Fruit fly (Drosophila melanogaster) whole organism, embryonic: ENCODE measurements around the gene Pvf2.

Experiments
- ATbp ChIP-seq: fragments of 200-800 bp; sonication (Bioruptor generic); optimal IDR thresholded peaks from 2 replicates; lab custom pipeline; 2017; ENCODE audit warnings: missing biosample characterization, mild to moderate bottlenecking, missing genetic modification characterization, missing genetic modification reagents
- CG10274 ChIP-seq: fragments of 200-800 bp; sonication (Bioruptor generic); optimal IDR thresholded peaks from 3 replicates; lab custom pipeline; 2017; ENCODE audit warnings: missing biosample characterization, mild to moderate bottlenecking, missing genetic modification characterization
- CG10959 ChIP-seq: fragments of 200-800 bp; sonication (Bioruptor generic); IDR thresholded peaks from 2 replicates; pipeline ENCODE4 v1.3.6; 2022; ENCODE audit warnings: missing biosample characterization, missing genetic modification characterization
- CG11723 ChIP-seq: fragments of 200-800 bp; sonication (Bioruptor generic); optimal IDR thresholded peaks from 2 replicates; lab custom pipeline; 2017; ENCODE audit warnings: missing biosample characterization, mild to moderate bottlenecking, missing genetic modification characterization
- CG12071 ChIP-seq: fragments of 200-800 bp; sonication (Bioruptor generic); optimal IDR thresholded peaks from 3 replicates; lab custom pipeline; 2018; ENCODE audit warnings: missing biosample characterization, mild to moderate bottlenecking, missing genetic modification characterization
- CG12391 ChIP-seq: fragments of 200-800 bp; sonication (Bioruptor generic); optimal IDR thresholded peaks from 3 replicates; lab custom pipeline; 2018; ENCODE audit warnings: missing biosample characterization, mild to moderate bottlenecking, missing genetic modification characterization, moderate library complexity
- CG13296 ChIP-seq: fragments of 200-800 bp; sonication (Bioruptor generic); optimal IDR thresholded peaks from 3 replicates; lab custom pipeline; 2018; ENCODE audit warnings: missing biosample characterization, mild to moderate bottlenecking, missing genetic modification characterization
- CG15269 ChIP-seq: fragments of 200-800 bp; sonication (Bioruptor generic); optimal IDR thresholded peaks from 2 replicates; lab custom pipeline; 2018; ENCODE audit warnings: missing biosample characterization, mild to moderate bottlenecking, missing genetic modification characterization, moderate library complexity
- CG15696 ChIP-seq: fragments of 200-800 bp; sonication (Bioruptor generic); optimal IDR thresholded peaks from 2 replicates; lab custom pipeline; 2019; ENCODE audit warnings: missing biosample characterization, mild to moderate bottlenecking, missing genetic modification characterization, moderate library complexity
- CG16863 ChIP-seq: fragments of 200-800 bp; sonication (Bioruptor generic); optimal IDR thresholded peaks from 3 replicates; lab custom pipeline; 2016; ENCODE audit warnings: missing biosample characterization, missing genetic modification characterization
- CG17829 ChIP-seq: fragments of 200-800 bp; optimal IDR thresholded peaks from 2 replicates; lab custom pipeline; 2019; ENCODE audit warnings: missing biosample characterization, mild to moderate bottlenecking, missing genetic modification characterization, moderate library complexity
- CG18599 ChIP-seq: fragments of 200-800 bp; sonication (Bioruptor generic); optimal IDR thresholded peaks from 3 replicates; lab custom pipeline; 2017; ENCODE audit warnings: missing biosample characterization, missing genetic modification characterization, mild to moderate bottlenecking, moderate library complexity, missing genetic modification reagents
- CG2199 ChIP-seq: fragments of 200-800 bp; sonication (Bioruptor generic); IDR thresholded peaks from 3 replicates; pipeline ENCODE4 v1.3.6; 2022; ENCODE audit warnings: missing biosample characterization, missing genetic modification characterization
- CG32772 ChIP-seq: fragments of 200-800 bp; sonication (Bioruptor generic); IDR thresholded peaks from 2 replicates; pipeline ENCODE4 v1.3.6; 2022; ENCODE audit warnings: missing biosample characterization, missing genetic modification characterization
- CG34224 ChIP-seq: fragments of 200-800 bp; sonication (Bioruptor generic); IDR thresholded peaks from 3 replicates; pipeline ENCODE4 v1.3.6; 2022; ENCODE audit warnings: missing biosample characterization, missing genetic modification characterization; ENCODE audit not compliant: partially characterized antibody
- CG3995 ChIP-seq: fragments of 200-800 bp; sonication (Bioruptor generic); optimal IDR thresholded peaks from 3 replicates; lab custom pipeline; 2016; ENCODE audit warnings: missing biosample characterization, missing genetic modification characterization
- CG42726 ChIP-seq: fragments of 200-800 bp; sonication (Bioruptor generic); IDR thresholded peaks from 2 replicates; pipeline ENCODE4 v1.3.6; 2022; ENCODE audit warnings: missing biosample characterization, missing genetic modification characterization; ENCODE audit not compliant: partially characterized antibody
- CG4820 ChIP-seq: fragments of 200-800 bp; sonication (Bioruptor generic); optimal IDR thresholded peaks from 3 replicates; lab custom pipeline; 2016; ENCODE audit warnings: missing biosample characterization, missing genetic modification characterization
- CG6272 ChIP-seq: fragments of 200-800 bp; sonication (Bioruptor generic); IDR thresholded peaks from 2 replicates; pipeline ENCODE4 v1.3.6; 2022; ENCODE audit warnings: missing biosample characterization, missing genetic modification characterization
- CG6689 ChIP-seq: fragments of 200-800 bp; sonication (Bioruptor generic); IDR thresholded peaks from 2 replicates; pipeline ENCODE4 v1.3.6; 2022; ENCODE audit warnings: missing biosample characterization, missing genetic modification characterization
- CG6791 ChIP-seq: fragments of 200-800 bp; sonication (Bioruptor generic); IDR thresholded peaks from 3 replicates; pipeline ENCODE4 v1.3.6; 2022; ENCODE audit warnings: missing biosample characterization, missing genetic modification characterization; ENCODE audit not compliant: partially characterized antibody
- CG8944 ChIP-seq: fragments of 200-800 bp; sonication (Bioruptor generic); optimal IDR thresholded peaks from 3 replicates; lab custom pipeline; 2016; ENCODE audit warnings: missing biosample characterization, missing genetic modification characterization
- CG9817 ChIP-seq: fragments of 200-800 bp; sonication (Bioruptor generic); optimal IDR thresholded peaks from 2 replicates; lab custom pipeline; 2018; ENCODE audit warnings: missing biosample characterization, mild to moderate bottlenecking, missing genetic modification characterization, moderate library complexity
- Camta ChIP-seq: fragments of 200-800 bp; sonication (Bioruptor generic); optimal IDR thresholded peaks from 2 replicates; lab custom pipeline; 2016; ENCODE audit warnings: missing biosample characterization, missing genetic modification characterization
- Dref ChIP-seq: fragments of 200-800 bp; sonication (Bioruptor generic); IDR thresholded peaks from 2 replicates; pipeline ENCODE4 v1.3.6; 2022; ENCODE audit warnings: missing biosample characterization, missing genetic modification characterization
- Drgx ChIP-seq: fragments of 200-800 bp; sonication (Bioruptor generic); IDR thresholded peaks from 2 replicates; pipeline ENCODE4 v1.3.6; 2022; ENCODE audit warnings: missing biosample characterization, missing genetic modification characterization
- Gug ChIP-seq: fragments of 200-800 bp; sonication (Bioruptor generic); IDR thresholded peaks from 4 replicates; pipeline ENCODE4 v1.3.6; 2022; ENCODE audit warnings: missing biosample characterization, missing genetic modification characterization
- HLH4C ChIP-seq: fragments of 200-800 bp; sonication (Bioruptor generic); IDR thresholded peaks from 3 replicates; pipeline ENCODE4 v1.3.6; 2022; ENCODE audit warnings: missing biosample characterization, missing genetic modification characterization; ENCODE audit not compliant: partially characterized antibody
- HmgZ ChIP-seq: fragments of 200-800 bp; sonication (Bioruptor generic); optimal IDR thresholded peaks from 2 replicates; lab custom pipeline; 2018; ENCODE audit warnings: missing biosample characterization, mild to moderate bottlenecking, missing genetic modification characterization
- Max ChIP-seq: fragments of 200-800 bp; sonication (Bioruptor generic); optimal IDR thresholded peaks from 2 replicates; lab custom pipeline; 2016; ENCODE audit warnings: missing biosample characterization, mild to moderate bottlenecking, missing genetic modification characterization
- Mes4 ChIP-seq: fragments of 200-800 bp; sonication (Bioruptor generic); optimal IDR thresholded peaks from 2 replicates; lab custom pipeline; 2016; ENCODE audit warnings: missing biosample characterization, missing genetic modification characterization
- Myb ChIP-seq: fragments of 200-800 bp; sonication (Bioruptor generic); optimal IDR thresholded peaks from 2 replicates; lab custom pipeline; 2016; ENCODE audit warnings: missing biosample characterization, missing genetic modification characterization
- Nf-YB ChIP-seq: fragments of 200-800 bp; sonication (Bioruptor generic); optimal IDR thresholded peaks from 3 replicates; lab custom pipeline; 2019; ENCODE audit warnings: missing biosample characterization, mild to moderate bottlenecking, missing genetic modification characterization, moderate library complexity
- Optix ChIP-seq: fragments of 200-800 bp; sonication (Bioruptor generic); IDR thresholded peaks from 3 replicates; pipeline ENCODE4 v1.3.6; 2022; ENCODE audit warnings: missing biosample characterization, missing genetic modification characterization
- Poxn ChIP-seq: fragments of 200-800 bp; sonication (Bioruptor generic); IDR thresholded peaks from 2 replicates; pipeline ENCODE4 v1.3.6; 2022; ENCODE audit warnings: missing biosample characterization, missing genetic modification characterization
- Scr ChIP-seq: fragments of 200-800 bp; sonication (Bioruptor generic); IDR thresholded peaks from 2 replicates; pipeline ENCODE4 v1.3.6; 2022; ENCODE audit warnings: missing biosample characterization, missing genetic modification characterization; ENCODE audit not compliant: partially characterized antibody
- Sry-δ ChIP-seq: fragments of 200-800 bp; sonication (Bioruptor generic); optimal IDR thresholded peaks from 2 replicates; lab custom pipeline; 2016; ENCODE audit warnings: missing biosample characterization, missing genetic modification characterization
- Taf1 ChIP-seq: fragments of 200-800 bp; sonication (Bioruptor generic); IDR thresholded peaks from 2 replicates; pipeline ENCODE4 v1.3.6; 2022; ENCODE audit warnings: missing biosample characterization, missing genetic modification characterization
- Usf ChIP-seq: fragments of 200-800 bp; sonication (Bioruptor generic); optimal IDR thresholded peaks from 2 replicates; lab custom pipeline; 2017; ENCODE audit warnings: missing genotype, missing biosample characterization, missing genetic modification characterization
- cas ChIP-seq: fragments of 200-800 bp; sonication (Bioruptor generic); IDR thresholded peaks from 2 replicates; pipeline ENCODE4 v1.3.6; 2022; ENCODE audit warnings: missing biosample characterization, missing genetic modification characterization
- cato ChIP-seq: fragments of 200-800 bp; sonication (Bioruptor generic); optimal IDR thresholded peaks from 2 replicates; lab custom pipeline; 2016; ENCODE audit warnings: missing biosample characterization, missing genetic modification characterization, borderline replicate concordance
- dan ChIP-seq: fragments of 200-800 bp; sonication (Bioruptor generic); IDR thresholded peaks from 2 replicates; pipeline ENCODE4 v1.3.6; 2022; ENCODE audit warnings: missing biosample characterization, missing genetic modification characterization
- esg ChIP-seq: fragments of 200-800 bp; sonication (Bioruptor generic); conservative IDR thresholded peaks from 2 replicates; pipeline ENCODE4 v1.3.6; 2022; ENCODE audit warnings: missing biosample characterization, missing genetic modification characterization
- eve ChIP-seq, 2 experiments: fragments of >200 bp; optimal IDR thresholded peaks; 2 replicates each; lab custom pipeline; 2017; ENCODE audit warnings: missing biosample characterization in 2 of 2, missing genetic modification characterization in 2 of 2
- fd64A ChIP-seq: fragments of 200-800 bp; sonication (Bioruptor generic); optimal IDR thresholded peaks from 3 replicates; lab custom pipeline; 2018; ENCODE audit warnings: missing biosample characterization, mild to moderate bottlenecking, missing genetic modification characterization
- fu2 ChIP-seq: fragments of 200-800 bp; sonication (Bioruptor generic); optimal IDR thresholded peaks from 2 replicates; lab custom pipeline; 2016; ENCODE audit warnings: missing biosample characterization, missing genetic modification characterization
- gce ChIP-seq: fragments of 200-800 bp; sonication (Bioruptor generic); IDR thresholded peaks from 3 replicates; pipeline ENCODE4 v1.3.6; 2022; ENCODE audit warnings: missing biosample characterization, missing genetic modification characterization
- gsb ChIP-seq: fragments of 200-800 bp; sonication (Bioruptor generic); IDR thresholded peaks from 2 replicates; pipeline ENCODE4 v1.3.6; 2022; ENCODE audit warnings: missing biosample characterization, missing genetic modification characterization
- kah ChIP-seq: fragments of 200-800 bp; sonication (Bioruptor generic); optimal IDR thresholded peaks from 2 replicates; lab custom pipeline; 2018; ENCODE audit warnings: missing biosample characterization, mild to moderate bottlenecking, missing genetic modification characterization
- kni ChIP-seq: fragments of 200-800 bp; sonication (Bioruptor generic); optimal IDR thresholded peaks from 3 replicates; lab custom pipeline; 2017; ENCODE audit warnings: mild to moderate bottlenecking, missing biosample characterization, missing genetic modification reagents, missing genetic modification characterization
- p53 ChIP-seq: fragments of 200-800 bp; sonication (Bioruptor generic); optimal IDR thresholded peaks from 2 replicates; lab custom pipeline; 2016; ENCODE audit warnings: missing biosample characterization, missing genetic modification characterization
- sug ChIP-seq: fragments of 200-800 bp; optimal IDR thresholded peaks from 2 replicates; lab custom pipeline; 2019; ENCODE audit warnings: missing biosample characterization, mild to moderate bottlenecking, missing genetic modification characterization, moderate library complexity

Gene Pvf2

DNA sequence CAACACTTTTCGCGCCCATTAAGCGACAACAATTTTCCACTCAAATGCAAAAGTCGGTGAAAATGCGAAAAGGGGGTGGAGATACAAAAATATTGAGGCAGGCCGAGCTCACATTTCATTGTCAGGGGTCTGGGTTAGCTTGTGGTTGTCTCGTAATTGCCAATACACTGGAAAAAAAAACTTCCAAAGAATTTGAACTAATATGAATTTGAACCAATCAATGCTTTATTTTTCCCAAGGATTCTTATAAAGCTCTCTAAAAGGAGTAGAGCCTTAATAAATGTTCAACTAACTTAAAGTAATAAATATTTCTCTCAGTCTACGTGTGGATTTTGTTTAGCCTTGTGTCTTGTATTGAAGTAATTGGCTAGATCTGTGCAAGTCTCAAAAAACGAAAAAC lies 11.4 kb downstream of the Pvf2 start (continued):
- TF ChIP-seq CG4820 (no peak), HLH4C (no peak), Optix (GFP tag; lab: Robert Waterston, UW) (no peak), Mes4 (GFP tag; lab: Kevin White, UChicago) (no peak), gce (GFP tag; lab: Robert Waterston, UW) (no peak), Taf1 (GFP tag; lab: Robert Waterston, UW) (no peak), Camta (GFP tag; lab: Kevin White, UChicago) (no peak), CG34224 (GFP tag; lab: Robert Waterston, UW) (no peak), Dref (no peak), CG12071 (no peak), ATbp (GFP tag; lab: Kevin White, UChicago) (no peak), gsb (GFP tag; lab: Robert Waterston, UW) (no peak), p53 (no peak), CG6272 (no peak), Drgx (peak; percentile 64), sug (tag; lab: Kevin White, UChicago) (no peak), Gug (GFP tag; lab: Robert Waterston, UW) (no peak), CG18599 (GFP tag; lab: Kevin White, UChicago) (peak; percentile 24), Myb (GFP tag; lab: Kevin White, UChicago) (no peak), CG12391 (tag; lab: Kevin White, UChicago) (peak; percentile 40), cato (no peak), Usf (no peak), Poxn (GFP tag; lab: Robert Waterston, UW) (no peak), Sry-δ (no peak), fu2 (GFP tag; lab: Kevin White, UChicago) (no peak), CG10959 (GFP tag; lab: Robert Waterston, UW) (no peak), CG17829 (tag; lab: Kevin White, UChicago) (peak; percentile 4), CG6791 (GFP tag; lab: Robert Waterston, UW) (no peak), CG2199 (no peak), CG15269 (tag; lab: Kevin White, UChicago) (peak; percentile 29), CG8944 (GFP tag; lab: Kevin White, UChicago) (no peak), cas (GFP tag; lab: Robert Waterston, UW) (no peak), CG9817 (no peak), CG15696 (tag; lab: Kevin White, UChicago) (peak; percentile 18), HmgZ (tag; lab: Kevin White, UChicago) (no peak), Nf-YB (GFP tag; lab: Kevin White, UChicago) (no peak), kah (GFP tag; lab: Kevin White, UChicago) (no peak), kni (GFP tag; lab: Kevin White, UChicago) (no peak), CG6689 (GFP tag; lab: Robert Waterston, UW) (peak; percentile 25; the same call in 1 of the 2 replicates), esg (no peak), fd64A (GFP tag; lab: Kevin White, UChicago) (no peak), CG42726 (GFP tag; lab: Robert Waterston, UW) (no peak), CG13296 (GFP tag; lab: Kevin White, UChicago) (no peak), CG16863 (GFP tag; lab: Kevin White, UChicago) (no peak), Scr (GFP tag; lab: Robert Waterston, UW) (no peak), CG10274 (GFP tag; lab: Kevin White, UChicago) (no peak), dan (GFP tag; lab: Robert Waterston, UW) (no peak), CG11723 (GFP tag; lab: Kevin White, UChicago) (no peak), CG32772 (GFP tag; lab: Robert Waterston, UW) (no peak), eve (GFP tag; optimal IDR thresholded peaks at IDR 0.05; lab: Kevin White, UChicago) (no peak), CG3995 (GFP tag; lab: Kevin White, UChicago) (no peak), Max (GFP tag; lab: Kevin White, UChicago) (no peak)
